Fruit fly (Drosophila melanogaster): ENCODE results near the gene JMJD6.
A peak's percentile ranks its signal among the peaks of the same experiment; 100 is the strongest.

Gene JMJD6

dm6 chr3R:22367126-22368076 is 5.2 kb upstream of the JMJD6 start, which contains the start of the genes Polr3F and PyK (continued):
- TF ChIP-seq CG31388 (GFP tag; optimal IDR thresholded peaks at IDR 0.05) = no peak
- TF ChIP-seq bowl (GFP tag; IDR thresholded peaks at IDR 0.05) = no peak
- no peak for TF ChIP-seq CG6791 (GFP tag; IDR thresholded peaks at IDR 0.05; ENCODE audit: partially characterized antibody)
- no peak for TF ChIP-seq aop (GFP tag; IDR thresholded peaks at IDR 0.05)
- no peak; the same call in 1 of the 2 replicates for TF ChIP-seq amos (GFP tag; IDR thresholded peaks at IDR 0.05; ENCODE audit: partially characterized antibody)
- TF ChIP-seq z (GFP tag; IDR thresholded peaks at IDR 0.05) = no peak
- TF ChIP-seq CG32772 (GFP tag; IDR thresholded peaks at IDR 0.05) = no peak
- TF ChIP-seq pita (GFP tag; optimal IDR thresholded peaks at IDR 0.05) = no peak
- TF ChIP-seq yki (optimal IDR thresholded peaks at IDR 0.05) = no peak
- TF ChIP-seq Dref (GFP tag; IDR thresholded peaks at IDR 0.05) = no peak
- TF ChIP-seq Pdp1 (GFP tag; optimal IDR thresholded peaks at IDR 0.05) = peak in 1 of 2 experiments; percentile 79
- no peak for TF ChIP-seq CG33213 (GFP tag; optimal IDR thresholded peaks at IDR 0.05)
- TF ChIP-seq Scr (GFP tag; IDR thresholded peaks at IDR 0.05; ENCODE audit: partially characterized antibody) = peak; percentile 7; the same call in 1 of the 2 replicates
- TF ChIP-seq CG10274 (GFP tag; optimal IDR thresholded peaks at IDR 0.05) = no peak
- no peak for TF ChIP-seq CG9215 (GFP tag; IDR thresholded peaks at IDR 0.05)
- peak; percentile 36; the same call in 1 of the 2 replicates for TF ChIP-seq CG14441 (GFP tag; IDR thresholded peaks at IDR 0.05)
- peak; percentile 30 for TF ChIP-seq Sox102F (GFP tag; optimal IDR thresholded peaks at IDR 0.05)
- TF ChIP-seq lov (optimal IDR thresholded peaks at IDR 0.05) = no peak
- no peak for TF ChIP-seq lov (GFP tag; IDR thresholded peaks at IDR 0.05)
- TF ChIP-seq sisA (GFP tag; IDR thresholded peaks at IDR 0.05) = no peak
- TF ChIP-seq sc (optimal IDR thresholded peaks at IDR 0.05) = no peak
- TF ChIP-seq sc (GFP tag; optimal IDR thresholded peaks at IDR 0.05) = no peak
- peak; percentile 26 for TF ChIP-seq CG17829 (tag; optimal IDR thresholded peaks at IDR 0.05)
- TF ChIP-seq Sry-β (GFP tag; optimal IDR thresholded peaks at IDR 0.05) = no peak
- peak; percentile 43 for TF ChIP-seq lab (GFP tag; optimal IDR thresholded peaks at IDR 0.05)
- TF ChIP-seq MTF-1 (GFP tag; optimal IDR thresholded peaks at IDR 0.05; ENCODE audit: borderline replicate concordance) = no peak
- no peak for TF ChIP-seq HLHmδ (GFP tag; optimal IDR thresholded peaks at IDR 0.05)
- TF ChIP-seq CG3847 (GFP tag; IDR thresholded peaks at IDR 0.05) = no peak
- TF ChIP-seq peb (GFP tag; IDR thresholded peaks at IDR 0.05) = no peak
- TF ChIP-seq CG33557 (GFP tag; optimal IDR thresholded peaks at IDR 0.05) = peak; percentile 19
- TF ChIP-seq MBD-R2 (GFP tag; IDR thresholded peaks at IDR 0.05) = peak; percentile 71; the same call in 1 of the 2 replicates
- no peak for TF ChIP-seq CG42726 (GFP tag; IDR thresholded peaks at IDR 0.05; ENCODE audit: partially characterized antibody)
- TF ChIP-seq sr (GFP tag; IDR thresholded peaks at IDR 0.05) = no peak
- TF ChIP-seq nerfin-2 (GFP tag; IDR thresholded peaks at IDR 0.05; ENCODE audit: partially characterized antibody) = no peak
- no peak for TF ChIP-seq eve (GFP tag; optimal IDR thresholded peaks at IDR 0.05)
- TF ChIP-seq ac (GFP tag; optimal IDR thresholded peaks at IDR 0.05) = no peak
- TF ChIP-seq CG34376 (GFP tag; optimal IDR thresholded peaks at IDR 0.05) = no peak
- TF ChIP-seq exex (tag; optimal IDR thresholded peaks at IDR 0.05) = peak; percentile 10
- TF ChIP-seq CG3838 (GFP tag; optimal IDR thresholded peaks at IDR 0.05) = peak; percentile 26
- TF ChIP-seq pzg (GFP tag; optimal IDR thresholded peaks at IDR 0.05) = peak; percentile 60
- TF ChIP-seq CG3281 (GFP tag; optimal IDR thresholded peaks at IDR 0.05) = no peak
- peak; percentile 38 for TF ChIP-seq caup (GFP tag; optimal IDR thresholded peaks at IDR 0.05; ENCODE audit: severe bottlenecking)
- peak; percentile 8 for TF ChIP-seq Chrac-16 (GFP tag; optimal IDR thresholded peaks at IDR 0.05)
- no peak for TF ChIP-seq cas (GFP tag; IDR thresholded peaks at IDR 0.05)
- peak; percentile 4 for TF ChIP-seq CG13296 (GFP tag; optimal IDR thresholded peaks at IDR 0.05)
- no peak for TF ChIP-seq D (optimal IDR thresholded peaks at IDR 0.05)
- no peak for TF ChIP-seq D (GFP tag; optimal IDR thresholded peaks at IDR 0.05)
- no peak for TF ChIP-seq CG4360 (GFP tag; IDR thresholded peaks at IDR 0.05)
- TF ChIP-seq tll (GFP tag; optimal IDR thresholded peaks at IDR 0.05) = no peak

All from whole organism, embryonic.